Fruit fly (Drosophila melanogaster) whole organism, embryonic: ENCODE data around the gene CG5886.

Experiments used
- Atf6 ChIP-seq: fragments of 200-800 bp; sonication (Bioruptor generic); IDR thresholded peaks from 2 replicates; pipeline ENCODE4 v1.3.6; 2022; ENCODE audit warnings: missing biosample characterization, missing genetic modification characterization
- CG10209 ChIP-seq: fragments of 200-800 bp; sonication (Bioruptor generic); optimal IDR thresholded peaks from 3 replicates; lab custom pipeline; 2017; ENCODE audit warnings: missing biosample characterization, mild to moderate bottlenecking, missing genetic modification characterization, missing genetic modification reagents
- CG17385 ChIP-seq: fragments of 200-800 bp; sonication (Bioruptor generic); optimal IDR thresholded peaks from 3 replicates; lab custom pipeline; 2018; ENCODE audit warnings: missing biosample characterization, mild to moderate bottlenecking, missing genetic modification characterization
- CG18011 ChIP-seq: fragments of 200-800 bp; sonication (Bioruptor generic); optimal IDR thresholded peaks from 2 replicates; lab custom pipeline; 2017; ENCODE audit warnings: missing biosample characterization, missing genetic modification characterization, mild to moderate bottlenecking, moderate library complexity, missing genotype
- CG18262 ChIP-seq: fragments of 200-800 bp; optimal IDR thresholded peaks from 3 replicates; lab custom pipeline; 2019; ENCODE audit warnings: missing biosample characterization, mild to moderate bottlenecking, missing genetic modification characterization, moderate library complexity
- CG18599 ChIP-seq: fragments of 200-800 bp; sonication (Bioruptor generic); optimal IDR thresholded peaks from 3 replicates; lab custom pipeline; 2017; ENCODE audit warnings: missing biosample characterization, missing genetic modification characterization, mild to moderate bottlenecking, moderate library complexity, missing genetic modification reagents
- CG2129 ChIP-seq: fragments of 200-800 bp; sonication (Bioruptor generic); IDR thresholded peaks from 2 replicates; pipeline ENCODE4 v1.3.6; 2022; ENCODE audit warnings: missing biosample characterization, missing genetic modification characterization; ENCODE audit not compliant: partially characterized antibody
- CG3163 ChIP-seq: fragments of 200-800 bp; sonication (Bioruptor generic); optimal IDR thresholded peaks from 3 replicates; lab custom pipeline; 2016; ENCODE audit warnings: missing biosample characterization, missing genetic modification characterization
- CG5953 ChIP-seq: fragments of 200-800 bp; sonication (Bioruptor generic); IDR thresholded peaks from 2 replicates; pipeline ENCODE4 v1.3.6; 2022; ENCODE audit warnings: missing biosample characterization, missing genetic modification characterization
- CG6272 ChIP-seq: fragments of 200-800 bp; sonication (Bioruptor generic); IDR thresholded peaks from 2 replicates; pipeline ENCODE4 v1.3.6; 2022; ENCODE audit warnings: missing biosample characterization, missing genetic modification characterization
- CG6765 ChIP-seq: fragments of 200-800 bp; sonication (Bioruptor generic); optimal IDR thresholded peaks from 3 replicates; lab custom pipeline; 2017; ENCODE audit warnings: missing biosample characterization, mild to moderate bottlenecking, missing genetic modification characterization
- CG6813 ChIP-seq: fragments of 200-800 bp; sonication (Bioruptor generic); optimal IDR thresholded peaks from 2 replicates; lab custom pipeline; 2017; ENCODE audit warnings: missing biosample characterization, missing genetic modification characterization, mild to moderate bottlenecking, moderate library complexity, missing genetic modification reagents
- CG6854 ChIP-seq: fragments of 200-800 bp; sonication (Bioruptor generic); optimal IDR thresholded peaks from 3 replicates; lab custom pipeline; 2017; ENCODE audit warnings: missing biosample characterization, mild to moderate bottlenecking, missing genetic modification characterization
- CG7963 ChIP-seq: fragments of 200-800 bp; sonication (Bioruptor generic); IDR thresholded peaks from 3 replicates; pipeline ENCODE4 v1.3.6; 2022; ENCODE audit warnings: missing biosample characterization, missing genetic modification characterization; ENCODE audit not compliant: partially characterized antibody
- CG8388 ChIP-seq: fragments of 200-800 bp; sonication (Bioruptor generic); optimal IDR thresholded peaks from 2 replicates; lab custom pipeline; 2019; ENCODE audit warnings: missing biosample characterization, mild to moderate bottlenecking, missing genetic modification characterization, moderate library complexity
- CoRest ChIP-seq: fragments of 200-800 bp; sonication (Bioruptor generic); optimal IDR thresholded peaks from 3 replicates; lab custom pipeline; 2018; ENCODE audit warnings: missing biosample characterization, mild to moderate bottlenecking, missing genetic modification characterization, moderate library complexity
- E2f1 ChIP-seq: fragments of 200-800 bp; sonication (Bioruptor generic); IDR thresholded peaks from 2 replicates; pipeline ENCODE4 v1.3.6; 2022; ENCODE audit warnings: missing biosample characterization, missing genetic modification characterization
- GATAe ChIP-seq: fragments of 200-800 bp; sonication (Bioruptor generic); conservative IDR thresholded peaks from 2 replicates; pipeline ENCODE4 v1.3.6; 2022; ENCODE audit warnings: missing biosample characterization, missing genetic modification characterization
- Gug ChIP-seq: fragments of 200-800 bp; sonication (Bioruptor generic); IDR thresholded peaks from 4 replicates; pipeline ENCODE4 v1.3.6; 2022; ENCODE audit warnings: missing biosample characterization, missing genetic modification characterization
- HLH3B ChIP-seq: fragments of 200-800 bp; sonication (Bioruptor generic); IDR thresholded peaks from 2 replicates; pipeline ENCODE4 v1.3.6; 2022; ENCODE audit warnings: missing biosample characterization, missing genetic modification characterization
- HmgD ChIP-seq: fragments of 200-800 bp; sonication (Bioruptor generic); optimal IDR thresholded peaks from 3 replicates; lab custom pipeline; 2016; ENCODE audit warnings: missing biosample characterization, missing genetic modification characterization
- Hr39 ChIP-seq: fragments of >200 bp; optimal IDR thresholded peaks from 2 replicates; lab custom pipeline; 2017
- Lim3 ChIP-seq: fragments of 200-800 bp; sonication (Bioruptor generic); IDR thresholded peaks from 2 replicates; pipeline ENCODE4 v1.3.6; 2022; ENCODE audit warnings: missing biosample characterization, missing genetic modification characterization
- MTF-1 ChIP-seq: fragments of 200-800 bp; sonication (Bioruptor generic); optimal IDR thresholded peaks from 2 replicates; lab custom pipeline; 2018; ENCODE audit warnings: missing biosample characterization, mild to moderate bottlenecking, missing genetic modification characterization, borderline replicate concordance
- Med ChIP-seq: fragments of 200-800 bp; sonication (Bioruptor generic); peaks from one replicate; lab custom pipeline; 2016; ENCODE audit warnings: missing biosample characterization, missing genetic modification characterization, mild to moderate bottlenecking, inconsistent platforms, moderate library complexity
- Opbp ChIP-seq: fragments of 200-800 bp; sonication (Bioruptor generic); IDR thresholded peaks from 3 replicates; pipeline ENCODE4 v1.3.6; 2022; ENCODE audit warnings: missing biosample characterization, missing genetic modification characterization; ENCODE audit not compliant: partially characterized antibody
- PHDP ChIP-seq: fragments of 200-800 bp; sonication (Bioruptor generic); optimal IDR thresholded peaks from 3 replicates; lab custom pipeline; 2018; ENCODE audit warnings: missing biosample characterization, mild to moderate bottlenecking, missing genetic modification characterization, moderate library complexity
- Ptx1 ChIP-seq: fragments of 200-800 bp; sonication (Bioruptor generic); IDR thresholded peaks from 2 replicates; pipeline ENCODE4 v1.3.6; 2022; ENCODE audit warnings: missing biosample characterization, missing genetic modification characterization
- Six4 ChIP-seq: fragments of 200-800 bp; sonication (Bioruptor generic); optimal IDR thresholded peaks from 2 replicates; lab custom pipeline; 2016; ENCODE audit warnings: missing biosample characterization, missing genetic modification characterization
- Sox100B ChIP-seq: fragments of 200-800 bp; sonication (Bioruptor generic); optimal IDR thresholded peaks from 3 replicates; lab custom pipeline; 2018; ENCODE audit warnings: missing biosample characterization, mild to moderate bottlenecking, missing genetic modification characterization
- Sox102F ChIP-seq: fragments of 200-800 bp; sonication (Bioruptor generic); optimal IDR thresholded peaks from 2 replicates; lab custom pipeline; 2018; ENCODE audit warnings: missing biosample characterization, mild to moderate bottlenecking, missing genetic modification characterization, moderate library complexity
- Ssrp ChIP-seq: fragments of 200-800 bp; sonication (Bioruptor generic); optimal IDR thresholded peaks from 2 replicates; lab custom pipeline; 2018; ENCODE audit warnings: missing biosample characterization, mild to moderate bottlenecking, missing genetic modification characterization, moderate library complexity
- br ChIP-seq: fragments of >200 bp; optimal IDR thresholded peaks from 2 replicates; lab custom pipeline; 2017
- caup ChIP-seq: fragments of 200-800 bp; sonication (Bioruptor generic); optimal IDR thresholded peaks from 3 replicates; lab custom pipeline; 2017; ENCODE audit warnings: missing biosample characterization, mild to moderate bottlenecking, missing genetic modification characterization, moderate library complexity; ENCODE audit not compliant: severe bottlenecking
- chm ChIP-seq: fragments of 200-800 bp; sonication (Bioruptor generic); IDR thresholded peaks from 2 replicates; pipeline ENCODE4 v1.3.6; 2022; ENCODE audit warnings: missing biosample characterization, missing genetic modification characterization
- dmrt99B ChIP-seq: fragments of 200-800 bp; sonication (Bioruptor generic); optimal IDR thresholded peaks from 2 replicates; lab custom pipeline; 2018; ENCODE audit warnings: missing biosample characterization, mild to moderate bottlenecking, missing genetic modification characterization, moderate library complexity
- dysf ChIP-seq: fragments of 200-800 bp; sonication (Bioruptor generic); IDR thresholded peaks from 3 replicates; pipeline ENCODE4 v1.3.6; 2022; ENCODE audit warnings: missing biosample characterization, missing genetic modification characterization
- hb ChIP-seq: fragments of 200-800 bp; sonication (Bioruptor generic); IDR thresholded peaks from 3 replicates; pipeline ENCODE4 v1.3.6; 2022; ENCODE audit warnings: missing biosample characterization, missing genetic modification characterization; ENCODE audit not compliant: partially characterized antibody
- lilli ChIP-seq: fragments of 200-800 bp; sonication (Bioruptor generic); optimal IDR thresholded peaks from 3 replicates; lab custom pipeline; 2016; ENCODE audit warnings: missing biosample characterization, missing genetic modification characterization
- lola ChIP-seq, 3 experiments: fragments of >200 bp in 2 of 3; fragments of 200-800 bp in 1 of 3; sonication (Bioruptor generic) in 1 of 3; optimal IDR thresholded peaks; 2 replicates each; lab custom pipeline; 2017 to 2019; ENCODE audit warnings: missing biosample characterization in 3 of 3, missing genetic modification characterization in 3 of 3, mild to moderate bottlenecking in 1 of 3, moderate library complexity in 1 of 3
- maf-S ChIP-seq: fragments of 200-800 bp; sonication (Bioruptor generic); optimal IDR thresholded peaks from 2 replicates; lab custom pipeline; 2016; ENCODE audit warnings: missing biosample characterization, missing genetic modification characterization
- nmo ChIP-seq: fragments of 200-800 bp; sonication (Bioruptor generic); optimal IDR thresholded peaks from 2 replicates; lab custom pipeline; 2018; ENCODE audit warnings: missing biosample characterization, mild to moderate bottlenecking, missing genetic modification characterization, moderate library complexity
- oc ChIP-seq: fragments of 200-800 bp; sonication (Bioruptor generic); optimal IDR thresholded peaks from 2 replicates; lab custom pipeline; 2018; ENCODE audit warnings: missing biosample characterization, mild to moderate bottlenecking, missing genetic modification characterization, moderate library complexity
- peb ChIP-seq: fragments of 200-800 bp; sonication (Bioruptor generic); IDR thresholded peaks from 2 replicates; pipeline ENCODE4 v1.3.6; 2022; ENCODE audit warnings: missing biosample characterization, missing genetic modification characterization
- repo ChIP-seq: fragments of 200-800 bp; sonication (Bioruptor generic); optimal IDR thresholded peaks from 2 replicates; lab custom pipeline; 2016; ENCODE audit warnings: missing biosample characterization, missing genetic modification characterization
- row ChIP-seq: fragments of 200-800 bp; sonication (Bioruptor generic); IDR thresholded peaks from 3 replicates; pipeline ENCODE4 v1.3.6; 2022; ENCODE audit warnings: missing biosample characterization, missing genetic modification characterization
- slou ChIP-seq: fragments of 200-800 bp; sonication (Bioruptor generic); optimal IDR thresholded peaks from 3 replicates; lab custom pipeline; 2016; ENCODE audit warnings: missing biosample characterization, missing genetic modification characterization
- sqz ChIP-seq: fragments of 200-800 bp; sonication (Bioruptor generic); optimal IDR thresholded peaks from 3 replicates; lab custom pipeline; 2018; ENCODE audit warnings: missing biosample characterization, mild to moderate bottlenecking, missing genetic modification characterization
- ssp ChIP-seq: fragments of 200-800 bp; sonication (Bioruptor generic); IDR thresholded peaks from 2 replicates; pipeline ENCODE4 v1.3.6; 2022; ENCODE audit warnings: missing biosample characterization, missing genetic modification characterization
- wek ChIP-seq: fragments of 200-800 bp; sonication (Bioruptor generic); optimal IDR thresholded peaks from 3 replicates; lab custom pipeline; 2018; ENCODE audit warnings: missing biosample characterization, mild to moderate bottlenecking, missing genetic modification characterization, moderate library complexity

CG5886 gene

DNA sequence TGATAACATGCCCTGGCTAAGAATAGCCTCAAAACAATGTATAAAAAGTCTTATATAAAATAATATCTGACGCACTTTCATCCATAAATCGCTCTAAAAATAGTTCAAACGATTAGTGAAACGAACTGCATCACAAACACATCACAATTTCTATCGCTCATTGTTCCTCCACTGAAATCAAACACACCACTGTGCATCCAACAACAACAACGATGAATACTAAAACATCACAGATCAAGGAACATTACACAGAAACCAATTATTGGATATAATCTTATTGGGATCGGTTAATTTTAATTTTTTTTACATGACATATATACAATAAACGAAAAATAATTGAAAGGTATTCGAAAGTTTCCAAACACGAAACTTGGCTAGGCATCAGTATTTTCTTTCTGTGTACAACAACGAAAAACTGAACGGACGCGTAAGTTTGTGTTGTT, 27.9 kb downstream of the CG5886 start (continued):
- TF ChIP-seq Sox102F (GFP tag; lab: Kevin White, UChicago) = peak; percentile 89
- TF ChIP-seq maf-S = no peak
- TF ChIP-seq Sox100B = peak; percentile 81
- peak; percentile 53 for TF ChIP-seq MTF-1 (GFP tag; lab: Kevin White, UChicago)
- TF ChIP-seq wek = no peak
- TF ChIP-seq Lim3 (GFP tag; lab: Robert Waterston, UW) = no peak
- peak; percentile 45 for TF ChIP-seq caup
- TF ChIP-seq oc = peak; percentile 78
- no peak for TF ChIP-seq CG3163 (GFP tag; lab: Kevin White, UChicago)
- peak in 1 of 3 experiments; percentile 77 for TF ChIP-seq lola (GFP tag; optimal IDR thresholded peaks at IDR 0.05; lab: Kevin White, UChicago)
- no peak for TF ChIP-seq CG6272 (GFP tag; lab: Robert Waterston, UW)
- no peak; the same call in 1 of the 2 replicates for TF ChIP-seq chm (GFP tag; lab: Robert Waterston, UW)
- TF ChIP-seq Ptx1 (GFP tag; lab: Robert Waterston, UW) = peak; percentile 88
- TF ChIP-seq PHDP (tag; lab: Kevin White, UChicago) = peak; percentile 84
- peak; percentile 90; the same call in 2 of the 3 replicates for TF ChIP-seq dysf
- peak; percentile 84; the same call in 1 of the 2 replicates for TF ChIP-seq HLH3B
- TF ChIP-seq CG18011 (GFP tag; lab: Kevin White, UChicago) = peak; percentile 22
- TF ChIP-seq Six4 (GFP tag; lab: Kevin White, UChicago) = peak; percentile 73
- peak; percentile 65; the same call in 1 of the 2 replicates for TF ChIP-seq Atf6 (GFP tag; lab: Robert Waterston, UW)
- TF ChIP-seq GATAe (GFP tag; lab: Robert Waterston, UW) = no peak; the same call in 1 of the 2 replicates
- peak; percentile 55 for TF ChIP-seq sqz (GFP tag; lab: Kevin White, UChicago)
- no peak for TF ChIP-seq Opbp (GFP tag; lab: Robert Waterston, UW)
- TF ChIP-seq CG5953 (GFP tag; lab: Robert Waterston, UW) = peak; percentile 58
- no peak for TF ChIP-seq CG2129
- TF ChIP-seq Hr39 (lab: Kevin White, UChicago) = no peak
- TF ChIP-seq HmgD = no peak
- TF ChIP-seq CG10209 (GFP tag; lab: Kevin White, UChicago) = peak; percentile 54
- TF ChIP-seq repo (GFP tag; lab: Kevin White, UChicago) = peak; percentile 5
- peak; percentile 67 for TF ChIP-seq Gug (GFP tag; lab: Robert Waterston, UW)
- peak; percentile 69 for TF ChIP-seq ssp (GFP tag; lab: Robert Waterston, UW)
- peak; percentile 77 for TF ChIP-seq CG8388

DNA sequence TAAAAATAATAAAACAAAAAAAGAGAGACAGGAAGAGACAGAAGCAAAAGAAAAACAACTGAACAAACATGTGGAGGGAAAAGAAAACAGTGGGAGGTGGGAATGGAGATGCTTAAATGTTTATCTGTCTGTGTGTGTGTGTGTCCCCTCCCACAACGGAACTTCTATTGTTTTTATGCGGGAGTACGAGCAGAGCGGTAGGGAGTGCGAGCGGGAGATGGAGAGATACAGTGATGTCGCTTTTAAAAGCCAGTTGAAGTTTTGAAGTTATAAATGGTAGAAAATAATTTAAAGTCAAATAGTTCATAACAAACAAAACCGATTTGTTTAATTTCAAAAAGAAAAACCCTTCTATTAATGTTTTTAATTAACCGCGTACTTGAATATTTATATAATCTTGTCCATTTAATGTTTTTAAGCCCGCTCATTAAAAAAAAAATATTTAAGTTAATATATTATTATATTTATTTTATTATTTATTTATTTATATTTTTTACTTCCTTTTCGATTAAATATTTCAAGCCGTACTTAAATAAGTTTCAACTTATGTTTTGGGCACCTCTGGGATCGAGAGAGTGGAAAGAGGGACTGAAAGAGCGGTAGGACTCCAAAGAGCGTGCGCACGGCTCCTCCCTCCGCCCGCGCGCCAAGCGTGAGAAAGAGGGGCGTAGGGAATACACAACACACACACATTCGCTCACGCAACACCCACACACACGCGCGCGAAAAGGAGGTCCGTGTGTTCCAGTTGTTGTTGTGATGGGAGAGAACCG, 29.0 kb downstream of the CG5886 start:
- no peak for TF ChIP-seq CG7963 (GFP tag; lab: Robert Waterston, UW)
- no peak for TF ChIP-seq slou
- no peak for TF ChIP-seq CG6765 (GFP tag; lab: Kevin White, UChicago)
- TF ChIP-seq CoRest (tag; lab: Kevin White, UChicago) = peak; percentile 72
- peak; percentile 82 for TF ChIP-seq Med (GFP tag; lab: Kevin White, UChicago)
- TF ChIP-seq br (lab: Kevin White, UChicago) = no peak
- peak; percentile 55 for TF ChIP-seq Ssrp (tag; lab: Kevin White, UChicago)
- TF ChIP-seq nmo (GFP tag; lab: Kevin White, UChicago) = peak; percentile 63
- TF ChIP-seq CG6854 (GFP tag; lab: Kevin White, UChicago) = peak; percentile 51
- peak; percentile 82 for TF ChIP-seq CG18262 (tag; lab: Kevin White, UChicago)
- peak; percentile 35; the same call in 1 of the 2 replicates for TF ChIP-seq E2f1 (GFP tag; lab: Robert Waterston, UW)
- peak; percentile 62 for TF ChIP-seq dmrt99B
- TF ChIP-seq lilli (GFP tag; lab: Kevin White, UChicago) = peak; percentile 22
- peak; percentile 77 for TF ChIP-seq CG18599 (GFP tag; lab: Kevin White, UChicago)
- 0 out of 2 replicates have a peak, but pooled peaks have one; percentile 19 for TF ChIP-seq peb
- TF ChIP-seq CG6813 (GFP tag; lab: Kevin White, UChicago) = peak; percentile 44
- peak; percentile 71 for TF ChIP-seq row (GFP tag; lab: Robert Waterston, UW)
- TF ChIP-seq hb (GFP tag; lab: Robert Waterston, UW) = no peak
- TF ChIP-seq CG17385 (GFP tag; lab: Kevin White, UChicago) = peak; percentile 54
